Fruit fly (Drosophila melanogaster) whole organism, embryonic: ENCODE results near the gene Syt12.

Source experiments
- Atf3 ChIP-seq: fragments of 200-800 bp; sonication (Bioruptor generic); optimal IDR thresholded peaks from 3 replicates; lab custom pipeline; 2016; ENCODE audit warnings: missing biosample characterization, missing genetic modification characterization
- Atf6 ChIP-seq: fragments of 200-800 bp; sonication (Bioruptor generic); IDR thresholded peaks from 2 replicates; pipeline ENCODE4 v1.3.6; 2022; ENCODE audit warnings: missing biosample characterization, missing genetic modification characterization
- C15 ChIP-seq: fragments of 200-800 bp; sonication (Bioruptor generic); IDR thresholded peaks from 3 replicates; pipeline ENCODE4 v1.3.6; 2022; ENCODE audit warnings: missing biosample characterization, missing genetic modification characterization
- CG11093 ChIP-seq: fragments of 200-800 bp; sonication (Bioruptor generic); IDR thresholded peaks from 3 replicates; pipeline ENCODE4 v1.3.6; 2022; ENCODE audit warnings: missing biosample characterization, missing genetic modification characterization
- CG11696 ChIP-seq: fragments of 200-800 bp; sonication (Bioruptor generic); IDR thresholded peaks from 2 replicates; pipeline ENCODE4 v1.3.6; 2022; ENCODE audit warnings: missing biosample characterization, missing genetic modification characterization
- CG12659 ChIP-seq: fragments of 200-800 bp; sonication (Bioruptor generic); optimal IDR thresholded peaks from 3 replicates; lab custom pipeline; 2017; ENCODE audit warnings: mild to moderate bottlenecking, missing biosample characterization, missing genetic modification reagents, missing genetic modification characterization
- CG17186 ChIP-seq: fragments of 200-800 bp; sonication (Bioruptor generic); optimal IDR thresholded peaks from 3 replicates; lab custom pipeline; 2017; ENCODE audit warnings: missing biosample characterization, missing genetic modification reagents, missing genetic modification characterization
- CG18599 ChIP-seq: fragments of 200-800 bp; sonication (Bioruptor generic); optimal IDR thresholded peaks from 3 replicates; lab custom pipeline; 2017; ENCODE audit warnings: missing biosample characterization, missing genetic modification characterization, mild to moderate bottlenecking, moderate library complexity, missing genetic modification reagents
- CG2129 ChIP-seq: fragments of 200-800 bp; sonication (Bioruptor generic); IDR thresholded peaks from 2 replicates; pipeline ENCODE4 v1.3.6; 2022; ENCODE audit warnings: missing biosample characterization, missing genetic modification characterization; ENCODE audit not compliant: partially characterized antibody
- CG2875 ChIP-seq: fragments of 200-800 bp; sonication (Bioruptor generic); optimal IDR thresholded peaks from 2 replicates; lab custom pipeline; 2017; ENCODE audit warnings: missing biosample characterization, mild to moderate bottlenecking, missing genetic modification characterization, missing genetic modification reagents
- CG31224 ChIP-seq: fragments of 200-800 bp; sonication (Bioruptor generic); IDR thresholded peaks from 2 replicates; pipeline ENCODE4 v1.3.6; 2022; ENCODE audit warnings: missing biosample characterization, missing genetic modification characterization
- CG42726 ChIP-seq: fragments of 200-800 bp; sonication (Bioruptor generic); IDR thresholded peaks from 2 replicates; pipeline ENCODE4 v1.3.6; 2022; ENCODE audit warnings: missing biosample characterization, missing genetic modification characterization; ENCODE audit not compliant: partially characterized antibody
- CoRest ChIP-seq: fragments of 200-800 bp; sonication (Bioruptor generic); optimal IDR thresholded peaks from 3 replicates; lab custom pipeline; 2018; ENCODE audit warnings: missing biosample characterization, mild to moderate bottlenecking, missing genetic modification characterization, moderate library complexity
- D19A ChIP-seq: fragments of 200-800 bp; optimal IDR thresholded peaks from 3 replicates; lab custom pipeline; 2019; ENCODE audit warnings: missing biosample characterization, mild to moderate bottlenecking, missing genetic modification characterization, moderate library complexity
- Ets65A ChIP-seq: fragments of 200-800 bp; sonication (Bioruptor generic); peaks from one replicate; lab custom pipeline; 2016; ENCODE audit warnings: missing biosample characterization, missing genetic modification characterization
- Hr51 ChIP-seq, 2 experiments: fragments of 200-800 bp; sonication (Bioruptor generic); optimal IDR thresholded peaks; 2 replicates in 1 of 2; 3 replicates in 1 of 2; lab custom pipeline; 2016 to 2018; ENCODE audit warnings: missing biosample characterization in 2 of 2, missing genetic modification characterization in 2 of 2, mild to moderate bottlenecking in 1 of 2, moderate library complexity in 1 of 2
- MBD-R2 ChIP-seq: fragments of 200-800 bp; sonication (Bioruptor generic); IDR thresholded peaks from 2 replicates; pipeline ENCODE4 v1.3.6; 2022; ENCODE audit warnings: missing biosample characterization, missing genetic modification characterization
- Max ChIP-seq: fragments of 200-800 bp; sonication (Bioruptor generic); optimal IDR thresholded peaks from 2 replicates; lab custom pipeline; 2016; ENCODE audit warnings: missing biosample characterization, mild to moderate bottlenecking, missing genetic modification characterization
- NK7.1 ChIP-seq: fragments of 200-800 bp; sonication (Bioruptor generic); optimal IDR thresholded peaks from 3 replicates; lab custom pipeline; 2016; ENCODE audit warnings: missing biosample characterization, missing genetic modification characterization
- Nf-YA ChIP-seq: fragments of 200-800 bp; sonication (Bioruptor generic); IDR thresholded peaks from 2 replicates; pipeline ENCODE4 v1.3.6; 2022; ENCODE audit warnings: missing biosample characterization, missing genetic modification characterization
- Oaz ChIP-seq: fragments of 200-800 bp; sonication (Bioruptor generic); IDR thresholded peaks from 2 replicates; pipeline ENCODE4 v1.3.6; 2022; ENCODE audit warnings: missing biosample characterization, missing genetic modification characterization
- Optix ChIP-seq: fragments of 200-800 bp; sonication (Bioruptor generic); IDR thresholded peaks from 3 replicates; pipeline ENCODE4 v1.3.6; 2022; ENCODE audit warnings: missing biosample characterization, missing genetic modification characterization
- Pdp1 ChIP-seq, 2 experiments: fragments of 200-800 bp; sonication (Bioruptor generic); optimal IDR thresholded peaks; 3 replicates each; lab custom pipeline; 2016; ENCODE audit warnings: missing biosample characterization in 2 of 2, missing genetic modification characterization in 2 of 2, mild to moderate bottlenecking in 1 of 2, moderate library complexity in 1 of 2
- TFAM ChIP-seq: fragments of 200-800 bp; sonication (Bioruptor generic); optimal IDR thresholded peaks from 2 replicates; lab custom pipeline; 2017; ENCODE audit warnings: missing biosample characterization, missing genetic modification characterization, inconsistent platforms
- Vsx1 ChIP-seq: fragments of 200-800 bp; sonication (Bioruptor generic); optimal IDR thresholded peaks from 2 replicates; lab custom pipeline; 2017; ENCODE audit warnings: missing biosample characterization, mild to moderate bottlenecking, missing genetic modification characterization, missing genetic modification reagents
- ara ChIP-seq: fragments of 200-800 bp; sonication (Bioruptor generic); IDR thresholded peaks from 2 replicates; pipeline ENCODE4 v1.3.6; 2022; ENCODE audit warnings: missing biosample characterization, missing genetic modification characterization
- ase ChIP-seq: fragments of 200-800 bp; sonication (Bioruptor generic); IDR thresholded peaks from 3 replicates; pipeline ENCODE4 v1.3.6; 2022; ENCODE audit warnings: missing biosample characterization, missing genetic modification characterization
- cad ChIP-seq: fragments of >200 bp; optimal IDR thresholded peaks from 2 replicates; lab custom pipeline; 2017; ENCODE audit warnings: missing biosample characterization, missing genetic modification characterization
- cas ChIP-seq: fragments of 200-800 bp; sonication (Bioruptor generic); IDR thresholded peaks from 2 replicates; pipeline ENCODE4 v1.3.6; 2022; ENCODE audit warnings: missing biosample characterization, missing genetic modification characterization
- en ChIP-seq: fragments of 200-800 bp; sonication (Bioruptor generic); optimal IDR thresholded peaks from 2 replicates; lab custom pipeline; 2016; ENCODE audit warnings: missing biosample characterization, missing genetic modification characterization
- fru ChIP-seq: fragments of >200 bp; optimal IDR thresholded peaks from 2 replicates; lab custom pipeline; 2017
- ham ChIP-seq: fragments of 200-800 bp; sonication (Bioruptor generic); IDR thresholded peaks from 2 replicates; pipeline ENCODE4 v1.3.6; 2022; ENCODE audit warnings: missing biosample characterization, missing genetic modification characterization
- her ChIP-seq: fragments of 200-800 bp; sonication (Bioruptor generic); optimal IDR thresholded peaks from 2 replicates; lab custom pipeline; 2016; ENCODE audit warnings: missing biosample characterization, missing genetic modification characterization
- hth ChIP-seq: fragments of >200 bp; optimal IDR thresholded peaks from 2 replicates; lab custom pipeline; 2017; ENCODE audit warnings: inconsistent platforms
- kni ChIP-seq: fragments of 200-800 bp; sonication (Bioruptor generic); optimal IDR thresholded peaks from 3 replicates; lab custom pipeline; 2017; ENCODE audit warnings: mild to moderate bottlenecking, missing biosample characterization, missing genetic modification reagents, missing genetic modification characterization
- mirr ChIP-seq: fragments of 200-800 bp; sonication (Bioruptor generic); optimal IDR thresholded peaks from 3 replicates; lab custom pipeline; 2018; ENCODE audit warnings: missing biosample characterization, mild to moderate bottlenecking, missing genetic modification characterization
- nom ChIP-seq: fragments of 200-800 bp; sonication (Bioruptor generic); optimal IDR thresholded peaks from 2 replicates; lab custom pipeline; 2017; ENCODE audit warnings: missing biosample characterization, missing genetic modification characterization, mild to moderate bottlenecking, moderate library complexity, missing genetic modification reagents
- p53 ChIP-seq: fragments of 200-800 bp; sonication (Bioruptor generic); optimal IDR thresholded peaks from 2 replicates; lab custom pipeline; 2016; ENCODE audit warnings: missing biosample characterization, missing genetic modification characterization
- pita ChIP-seq: fragments of 200-800 bp; sonication (Bioruptor generic); optimal IDR thresholded peaks from 2 replicates; lab custom pipeline; 2017; ENCODE audit warnings: missing biosample characterization, mild to moderate bottlenecking, missing genetic modification characterization
- pros ChIP-seq: fragments of 200-800 bp; sonication (Bioruptor generic); optimal IDR thresholded peaks from 3 replicates; lab custom pipeline; 2019; ENCODE audit warnings: missing biosample characterization, mild to moderate bottlenecking, missing genetic modification characterization, moderate library complexity
- pzg ChIP-seq: fragments of 200-800 bp; sonication (Bioruptor generic); optimal IDR thresholded peaks from 3 replicates; lab custom pipeline; 2018; ENCODE audit warnings: missing biosample characterization, mild to moderate bottlenecking, missing genetic modification characterization, moderate library complexity
- sd ChIP-seq: fragments of 200-800 bp; sonication (Bioruptor generic); optimal IDR thresholded peaks from 3 replicates; lab custom pipeline; 2018; ENCODE audit warnings: missing biosample characterization, mild to moderate bottlenecking, missing genetic modification characterization, moderate library complexity
- slou ChIP-seq: fragments of 200-800 bp; sonication (Bioruptor generic); optimal IDR thresholded peaks from 3 replicates; lab custom pipeline; 2016; ENCODE audit warnings: missing biosample characterization, missing genetic modification characterization
- sug ChIP-seq: fragments of 200-800 bp; optimal IDR thresholded peaks from 2 replicates; lab custom pipeline; 2019; ENCODE audit warnings: missing biosample characterization, mild to moderate bottlenecking, missing genetic modification characterization, moderate library complexity
- tup ChIP-seq: fragments of 200-800 bp; sonication (Bioruptor generic); optimal IDR thresholded peaks from 2 replicates; lab custom pipeline; 2016; ENCODE audit warnings: missing biosample characterization, mild to moderate bottlenecking, missing genetic modification characterization, moderate library complexity
- twi ChIP-seq: fragments of 200-800 bp; optimal IDR thresholded peaks from 2 replicates; lab custom pipeline; 2019; ENCODE audit warnings: missing biosample characterization, mild to moderate bottlenecking, missing genetic modification characterization, moderate library complexity
- vfl ChIP-seq: fragments of 200-800 bp; sonication (Bioruptor generic); optimal IDR thresholded peaks from 2 replicates; lab custom pipeline; 2016; ENCODE audit warnings: missing biosample characterization, missing genetic modification characterization
- zen ChIP-seq: fragments of 200-800 bp; sonication (Bioruptor generic); optimal IDR thresholded peaks from 3 replicates; lab custom pipeline; 2018; ENCODE audit warnings: missing biosample characterization, mild to moderate bottlenecking, missing genetic modification characterization, moderate library complexity

Gene Syt12

DNA sequence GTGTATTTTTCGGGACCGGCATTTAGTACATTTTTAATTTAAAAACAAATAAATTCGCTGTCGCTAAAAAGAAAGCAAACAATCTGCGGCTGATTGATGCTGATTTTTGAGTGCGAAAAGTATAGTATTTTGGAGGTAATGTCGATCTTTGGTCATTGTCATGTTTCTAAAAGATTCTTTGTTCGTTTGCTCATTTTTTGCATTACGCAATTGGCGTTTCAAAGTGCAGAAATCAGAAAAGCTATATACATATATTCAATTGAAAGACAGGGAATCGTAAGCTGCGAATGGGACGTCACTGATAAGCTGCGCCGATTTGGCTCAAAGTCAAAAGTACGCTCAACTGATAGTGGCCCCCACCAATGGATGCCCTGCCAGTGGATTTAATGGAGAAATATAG is 13.5 kb downstream of the Syt12 start:
- TF ChIP-seq sug (tag; lab: Kevin White, UChicago) = peak; percentile 4
- peak in 1 of 2 experiments; percentile 67 for TF ChIP-seq Pdp1 (GFP tag; optimal IDR thresholded peaks at IDR 0.05; lab: Kevin White, UChicago)
- TF ChIP-seq pros (GFP tag; lab: Kevin White, UChicago) = no peak
- TF ChIP-seq CG11093 (GFP tag; lab: Robert Waterston, UW) = no peak
- TF ChIP-seq Optix = no peak
- TF ChIP-seq Atf6 = no peak
- no peak for TF ChIP-seq CG12659 (GFP tag; lab: Kevin White, UChicago)
- peak; percentile 35 for TF ChIP-seq nom (GFP tag; lab: Kevin White, UChicago)

dm6 chrX:13373239-13374153 is 14.4 kb downstream of the Syt12 start:
- TF ChIP-seq CG2129 (no peak), pzg (peak; percentile 0), cas (GFP tag; lab: Robert Waterston, UW) (0 out of 2 replicates have a peak, but pooled peaks have one; percentile 51), Hr51 (GFP tag; optimal IDR thresholded peaks at IDR 0.05; lab: Kevin White, UChicago) (peak; percentile 34 to 91), vfl (peak; percentile 1), zen (tag; lab: Kevin White, UChicago) (peak; percentile 71), mirr (peak; percentile 50), hth (lab: Kevin White, UChicago) (no peak), CG11696 (GFP tag; lab: Robert Waterston, UW) (peak; percentile 79), D19A (tag; lab: Kevin White, UChicago) (peak; percentile 80), CG31224 (GFP tag; lab: Robert Waterston, UW) (peak; percentile 69), CoRest (tag; lab: Kevin White, UChicago) (peak; percentile 89), sd (tag; lab: Kevin White, UChicago) (peak; percentile 81), en (GFP tag; lab: Kevin White, UChicago) (no peak), Atf3 (GFP tag; lab: Kevin White, UChicago) (no peak), her (no peak), slou (peak; percentile 60), kni (GFP tag; lab: Kevin White, UChicago) (peak; percentile 35), ase (GFP tag; lab: Robert Waterston, UW) (peak; percentile 65; the same call in 1 of the 3 replicates), CG42726 (GFP tag; lab: Robert Waterston, UW) (no peak), Max (GFP tag; lab: Kevin White, UChicago) (peak; percentile 79), ara (GFP tag; lab: Robert Waterston, UW) (peak; percentile 71; the same call in 1 of the 2 replicates), Oaz (GFP tag; lab: Robert Waterston, UW) (peak; percentile 68), MBD-R2 (GFP tag; lab: Robert Waterston, UW) (peak; percentile 70; the same call in 1 of the 2 replicates), CG18599 (peak; percentile 89), twi (tag; lab: Kevin White, UChicago) (peak; percentile 66), CG17186 (no peak), pita (peak; percentile 31), fru (no peak), TFAM (GFP tag; lab: Kevin White, UChicago) (peak; percentile 22), cad (no peak), ham (GFP tag; lab: Robert Waterston, UW) (peak; percentile 46; the same call in 1 of the 2 replicates), Ets65A (GFP tag; lab: Kevin White, UChicago) (peak; percentile 79), Vsx1 (GFP tag; lab: Kevin White, UChicago) (peak; percentile 58), C15 (GFP tag; lab: Robert Waterston, UW) (no peak), tup (GFP tag; lab: Kevin White, UChicago) (no peak), p53 (no peak), CG2875 (GFP tag; lab: Kevin White, UChicago) (peak; percentile 86), Nf-YA (0 out of 2 replicates have a peak, but pooled peaks have one; percentile 41), NK7.1 (no peak)
